Fruit fly (Drosophila melanogaster): Measurements from ENCODE around the gene Mlc2.

DNA sequence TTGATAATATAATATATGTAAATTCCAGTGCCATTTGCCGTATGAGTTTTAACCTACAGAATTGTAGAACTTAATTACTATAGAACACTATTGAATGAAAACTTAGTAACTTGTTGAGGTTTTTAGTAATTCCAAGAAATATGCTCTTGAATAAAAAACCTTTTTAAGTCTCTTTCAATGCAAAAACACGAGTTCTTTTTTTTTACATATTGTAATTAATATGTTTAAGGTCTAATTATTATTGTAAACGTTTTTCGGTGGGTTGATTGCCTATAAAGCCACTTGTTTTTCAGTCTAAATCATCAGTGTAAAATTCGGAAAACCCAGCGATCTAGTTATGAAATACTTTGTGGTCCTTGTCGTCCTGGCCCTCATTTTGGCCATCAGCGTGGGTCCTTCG, 35.3 kb upstream of the Mlc2 start, which contains the start of gene Anp:
- TF ChIP-seq CG8301 (tag; optimal IDR thresholded peaks at IDR 0.05), result no peak
- TF ChIP-seq CG4496 (GFP tag; IDR thresholded peaks at IDR 0.05), result no peak
- no peak for TF ChIP-seq CG14655 (GFP tag; optimal IDR thresholded peaks at IDR 0.05)
- no peak for TF ChIP-seq rn (GFP tag; IDR thresholded peaks at IDR 0.05)
- no peak for TF ChIP-seq Pif1A (GFP tag; optimal IDR thresholded peaks at IDR 0.05)
- no peak for TF ChIP-seq CG15710 (tag; optimal IDR thresholded peaks at IDR 0.05)
- no peak for TF ChIP-seq CG10348 (GFP tag; IDR thresholded peaks at IDR 0.05)
- TF ChIP-seq CG32121 (GFP tag; IDR thresholded peaks at IDR 0.05), result no peak

Data from whole organism, pupa.